Worm (Caenorhabditis elegans) whole organism, L1 larva: ENCODE results near the gene nduf-2.2.
A peak's percentile ranks its signal among the peaks of the same experiment; 100 is the strongest.

Experiments used
- C04F5.9 ChIP-seq: sonication (generic microtip); optimal IDR thresholded peaks from 2 replicates; lab custom pipeline; 2016; ENCODE audit warnings: missing genetic modification characterization, missing compliant biosample characterization
- C16A3.4 ChIP-seq: fragments of 150-350 bp; optimal IDR thresholded peaks from 2 replicates; lab custom pipeline; 2014; ENCODE audit warnings: missing biosample characterization, missing genetic modification characterization
- Y116A8C.19 ChIP-seq: sonication (generic microtip); optimal IDR thresholded peaks from 2 replicates; lab custom pipeline; 2016; ENCODE audit warnings: missing compliant biosample characterization, missing genetic modification characterization, borderline replicate concordance
- aha-1 ChIP-seq: fragments of 150-350 bp; optimal IDR thresholded peaks from 2 replicates; lab custom pipeline; 2014; ENCODE audit warnings: missing biosample characterization, missing genetic modification characterization
- ceh-8 ChIP-seq: fragments of 200-800 bp; sonication (Bioruptor generic); optimal IDR thresholded peaks from 2 replicates; lab custom pipeline; 2018; ENCODE audit warnings: mild to moderate bottlenecking, missing genetic modification characterization, moderate library complexity, missing compliant biosample characterization
- ceh-82 ChIP-seq, 3 experiments: fragments of 150-350 bp in 1 of 3; sonication (generic microtip) in 2 of 3; optimal IDR thresholded peaks; 2 replicates each; lab custom pipeline; 2014 to 2017; ENCODE audit warnings: missing biosample characterization in 3 of 3, missing genetic modification characterization in 3 of 3
- ceh-88 ChIP-seq: fragments of 200-800 bp; sonication (Bioruptor generic); IDR thresholded peaks from 2 replicates; pipeline ENCODE4 v1.3.6; 2022; ENCODE audit warnings: missing genetic modification characterization, missing compliant biosample characterization
- dsc-1 ChIP-seq: sonication (generic microtip); optimal IDR thresholded peaks from 2 replicates; lab custom pipeline; 2016; ENCODE audit warnings: mild to moderate bottlenecking, missing genetic modification characterization, missing compliant biosample characterization
- efl-1 ChIP-seq, 4 experiments: fragments of 150-350 bp; optimal IDR thresholded peaks in 3 of 4; peaks in 1 of 4; 1 replicate in 1 of 4; 2 replicates in 3 of 4; lab custom pipeline; 2014; ENCODE audit warnings: missing biosample characterization in 2 of 4, missing genetic modification characterization in 2 of 4, missing genetic modification reagents in 2 of 4
- egl-27 ChIP-seq, 2 experiments: fragments of 150-350 bp in 1 of 2; sonication (generic microtip); optimal IDR thresholded peaks; 3 replicates each; lab custom pipeline; 2017 to 2018; ENCODE audit warnings: missing biosample characterization in 2 of 2, missing genetic modification characterization in 2 of 2, missing genetic modification reagents in 2 of 2
- elt-2 ChIP-seq: sonication (generic microtip); optimal IDR thresholded peaks from 2 replicates; lab custom pipeline; 2016; ENCODE audit warnings: missing genetic modification characterization, mild to moderate bottlenecking, inconsistent platforms, missing compliant biosample characterization, missing genetic modification reagents
- ets-5 ChIP-seq: fragments of 200-800 bp; sonication (Bioruptor generic); IDR thresholded peaks from 2 replicates; pipeline ENCODE4 v1.3.6; 2022; ENCODE audit warnings: missing genetic modification characterization, missing compliant biosample characterization
- fkh-10 ChIP-seq: sonication (generic microtip); optimal IDR thresholded peaks from 2 replicates; lab custom pipeline; 2017; ENCODE audit warnings: missing biosample characterization, missing genetic modification reagents, missing genetic modification characterization
- lin-13 ChIP-seq: fragments of 150-350 bp; optimal IDR thresholded peaks from 2 replicates; lab custom pipeline; 2014; ENCODE audit warnings: missing biosample characterization, missing genetic modification reagents, missing genetic modification characterization
- lin-15B ChIP-seq: fragments of 150-350 bp; sonication (generic microtip); optimal IDR thresholded peaks from 3 replicates; lab custom pipeline; 2014; ENCODE audit warnings: missing biosample characterization, missing genetic modification characterization
- lir-3 ChIP-seq: sonication (generic microtip); optimal IDR thresholded peaks from 2 replicates; lab custom pipeline; 2016; ENCODE audit warnings: mild to moderate bottlenecking, missing genetic modification characterization, moderate library complexity, missing compliant biosample characterization; ENCODE audit not compliant: poor library complexity
- mab-9 ChIP-seq: fragments of 200-800 bp; sonication (Bioruptor generic); IDR thresholded peaks from 2 replicates; pipeline ENCODE4 v1.3.6; 2022; ENCODE audit warnings: missing genetic modification reagents, missing genetic modification characterization, missing compliant biosample characterization
- mdl-1 ChIP-seq, 2 experiments: fragments of 150-350 bp; optimal IDR thresholded peaks; 2 replicates each; lab custom pipeline; 2014 to 2017; ENCODE audit warnings: missing biosample characterization in 2 of 2, missing genetic modification characterization in 2 of 2, inconsistent platforms in 1 of 2
- mep-1 ChIP-seq: fragments of 150-350 bp; optimal IDR thresholded peaks from 2 replicates; lab custom pipeline; 2014; ENCODE audit warnings: missing biosample characterization, missing genetic modification characterization
- nhr-11 ChIP-seq: fragments of 150-350 bp; optimal IDR thresholded peaks from 2 replicates; lab custom pipeline; 2014; ENCODE audit warnings: missing biosample characterization, missing genetic modification characterization
- nhr-19 ChIP-seq: fragments of 200-800 bp; sonication (Bioruptor generic); conservative IDR thresholded peaks from 2 replicates; pipeline ENCODE4 v1.3.6; 2022; ENCODE audit warnings: missing genetic modification characterization, missing compliant biosample characterization
- nhr-20 ChIP-seq: sonication (generic microtip); optimal IDR thresholded peaks from 2 replicates; lab custom pipeline; 2016; ENCODE audit warnings: mild to moderate bottlenecking, missing genetic modification characterization, missing compliant biosample characterization
- nhr-28 ChIP-seq: fragments of 150-350 bp; optimal IDR thresholded peaks from 2 replicates; lab custom pipeline; 2014; ENCODE audit warnings: missing biosample characterization, missing genetic modification characterization
- nhr-77 ChIP-seq: fragments of 150-350 bp; optimal IDR thresholded peaks from 2 replicates; lab custom pipeline; 2014; ENCODE audit warnings: missing biosample characterization, missing genetic modification characterization
- nhr-90 ChIP-seq: sonication (generic microtip); optimal IDR thresholded peaks from 2 replicates; lab custom pipeline; 2016; ENCODE audit warnings: mild to moderate bottlenecking, missing genetic modification characterization, missing compliant biosample characterization; ENCODE audit not compliant: poor library complexity
- pax-3 ChIP-seq: fragments of 200-800 bp; sonication (Bioruptor generic); optimal IDR thresholded peaks from 2 replicates; lab custom pipeline; 2018; ENCODE audit warnings: mild to moderate bottlenecking, missing genetic modification characterization, moderate library complexity, missing compliant biosample characterization
- rnt-1 ChIP-seq: sonication (generic microtip); optimal IDR thresholded peaks from 2 replicates; lab custom pipeline; 2016; ENCODE audit warnings: mild to moderate bottlenecking, missing genetic modification characterization, moderate library complexity, missing compliant biosample characterization
- sox-4 ChIP-seq: sonication (generic microtip); optimal IDR thresholded peaks from 2 replicates; lab custom pipeline; 2016; ENCODE audit warnings: missing genetic modification characterization, missing compliant biosample characterization
- sup-37 ChIP-seq: fragments of 200-800 bp; sonication (Bioruptor generic); optimal IDR thresholded peaks from 2 replicates; lab custom pipeline; 2018; ENCODE audit warnings: mild to moderate bottlenecking, missing genetic modification characterization, missing compliant biosample characterization
- tlp-1 ChIP-seq: fragments of 150-350 bp; optimal IDR thresholded peaks from 2 replicates; lab custom pipeline; 2014; ENCODE audit warnings: missing biosample characterization, missing genetic modification characterization
- unc-30 ChIP-seq: sonication (generic microtip); optimal IDR thresholded peaks from 2 replicates; lab custom pipeline; 2017; ENCODE audit warnings: missing biosample characterization, missing genetic modification characterization
- xbp-1 ChIP-seq: sonication (generic microtip); optimal IDR thresholded peaks from 2 replicates; lab custom pipeline; 2016; ENCODE audit warnings: missing genetic modification characterization, missing compliant biosample characterization
- ztf-4 ChIP-seq: fragments of 150-350 bp; optimal IDR thresholded peaks from 2 replicates; lab custom pipeline; 2014; ENCODE audit warnings: missing biosample characterization, missing genetic modification characterization

Gene nduf-2.2

ce11 chrIII:6488916-6489315 is 23.9 kb downstream of the nduf-2.2 start (continued):
- TF ChIP-seq lir-3 (tag; lab: Kevin White, UChicago) (no peak), C16A3.4 (tag; lab: Kevin White, UChicago) (peak; percentile 49), unc-30 (tag; lab: Kevin White, UChicago) (no peak), aha-1 (tag; lab: Kevin White, UChicago) (no peak)

ce11 chrIII:6489493-6489892 is 24.5 kb downstream of the nduf-2.2 start, which contains the start of gene rpt-3:
Gene rpt-3 (plus strand): TSS chrIII:6489793.
- TF ChIP-seq egl-27 (tag; optimal IDR thresholded peaks at IDR 0.05; lab: Kevin White, UChicago) (no peak), pax-3 (tag; lab: Kevin White, UChicago) (no peak), rnt-1 (tag; lab: Kevin White, UChicago) (no peak), mep-1 (tag; lab: Kevin White, UChicago) (no peak), ceh-82 (tag; optimal IDR thresholded peaks at IDR 0.05; lab: Kevin White, UChicago) (no peak), lin-13 (GFP tag; lab: Kevin White, UChicago) (no peak)
- TF ChIP-seq, all 84 proteins: peak for 0

DNA sequence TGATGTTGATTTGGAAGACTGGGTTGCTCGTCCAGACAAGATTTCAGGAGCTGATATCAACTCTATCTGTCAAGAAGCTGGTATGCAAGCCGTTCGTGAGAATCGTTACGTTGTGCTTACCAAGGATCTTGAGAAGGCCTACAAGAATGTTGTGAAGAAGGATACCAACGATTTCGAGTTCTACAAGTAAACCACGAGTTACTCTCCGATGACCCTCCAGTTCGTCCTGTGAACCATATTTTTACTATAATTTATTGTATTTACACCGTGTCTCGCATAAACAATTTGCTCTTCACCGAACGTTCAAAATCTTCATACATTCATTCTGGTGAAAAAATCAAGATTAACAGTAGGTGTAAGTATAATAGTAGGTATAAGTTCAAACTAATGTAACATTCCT is 26.0 kb downstream of the nduf-2.2 start:
- TF ChIP-seq nhr-90 (no peak), C04F5.9 (tag; lab: Kevin White, UChicago) (no peak), mdl-1 (tag; optimal IDR thresholded peaks at IDR 0.05; lab: Kevin White, UChicago) (no peak), ztf-4 (tag; lab: Kevin White, UChicago) (no peak), mep-1 (tag; lab: Kevin White, UChicago) (no peak), xbp-1 (tag; lab: Kevin White, UChicago) (no peak), sup-37 (GFP tag; lab: Kevin White, UChicago) (no peak), unc-30 (tag; lab: Kevin White, UChicago) (no peak), ets-5 (GFP tag; lab: Robert Waterston, UW) (no peak), nhr-28 (tag; lab: Kevin White, UChicago) (no peak), Y116A8C.19 (no peak), lin-13 (GFP tag; lab: Kevin White, UChicago) (no peak), ceh-8 (no peak), nhr-11 (tag; lab: Kevin White, UChicago) (no peak), sox-4 (tag; lab: Kevin White, UChicago) (no peak), nhr-20 (tag; lab: Kevin White, UChicago) (no peak), ceh-82 (tag; optimal IDR thresholded peaks at IDR 0.05; lab: Kevin White, UChicago) (no peak), mab-9 (GFP tag; lab: Robert Waterston, UW) (no peak), fkh-10 (GFP tag; lab: Kevin White, UChicago) (no peak)

ce11 chrIII:6492807-6493206 is 27.8 kb downstream of the nduf-2.2 start, which contains the start of gene srb-11:
Gene srb-11 (minus strand): TSS chrIII:6492907.
- no peak for TF ChIP-seq dsc-1 (tag; lab: Kevin White, UChicago)
- no peak for TF ChIP-seq ceh-88 (GFP tag; lab: Robert Waterston, UW)

ce11 chrIII:6495191-6495723 is 30.2 kb downstream of the nduf-2.2 start, which contains the start of gene F23F12.13:
Gene F23F12.13 (plus strand): TSS chrIII:6495673.
- TF ChIP-seq nhr-19 (GFP tag; lab: Robert Waterston, UW) (no peak), tlp-1 (tag; lab: Kevin White, UChicago) (no peak), ets-5 (GFP tag; lab: Robert Waterston, UW) (no peak), lin-15B (tag; lab: Kevin White, UChicago) (no peak), efl-1 (optimal IDR thresholded peaks at IDR 0.05; lab: Kevin White, UChicago) (no peak), efl-1 (GFP tag; optimal IDR thresholded peaks at IDR 0.05 in 1 of 2; lab: Kevin White, UChicago) (peak in 1 of 2 experiments; percentile 69), nhr-77 (no peak), elt-2 (tag; lab: Kevin White, UChicago) (peak; percentile 84)
